Fruit fly (Drosophila melanogaster): ENCODE data around the gene CG43844.

DNA sequence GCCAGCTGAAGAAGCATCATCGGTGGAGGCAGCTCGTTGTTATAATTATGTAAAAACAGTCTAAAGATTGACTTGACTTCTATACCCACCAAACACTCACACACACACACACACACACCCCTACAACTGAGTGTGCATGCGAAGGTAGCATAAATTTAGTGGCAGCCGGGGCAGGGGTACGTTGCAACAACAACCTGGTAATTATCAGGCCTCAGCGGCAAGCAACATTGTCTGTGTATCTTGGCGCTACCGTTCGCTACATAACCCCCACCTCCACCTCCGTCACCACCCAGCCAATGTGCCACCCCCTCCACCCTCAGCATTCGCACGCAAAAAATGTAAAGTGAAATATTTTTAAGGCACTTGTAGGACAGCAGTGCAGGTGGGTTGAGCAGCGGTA lies 27.6 kb downstream of the CG43844 start:
- TF ChIP-seq CG12605 (GFP tag; IDR thresholded peaks at IDR 0.05) (no peak), Snoo (tag; optimal IDR thresholded peaks at IDR 0.05) (no peak), CG15710 (tag; optimal IDR thresholded peaks at IDR 0.05) (no peak), EcR (GFP tag; optimal IDR thresholded peaks at IDR 0.05) (no peak), CG9948 (tag; optimal IDR thresholded peaks at IDR 0.05) (no peak), CG32121 (GFP tag; IDR thresholded peaks at IDR 0.05) (no peak), CG8159 (tag; optimal IDR thresholded peaks at IDR 0.05) (no peak), CG34367 (tag; optimal IDR thresholded peaks at IDR 0.05) (no peak), Pif1A (GFP tag; optimal IDR thresholded peaks at IDR 0.05) (no peak), CG17806 (tag; optimal IDR thresholded peaks at IDR 0.05) (no peak), CG13204 (GFP tag; optimal IDR thresholded peaks at IDR 0.05) (no peak), Ets98B (GFP tag; IDR thresholded peaks at IDR 0.05) (no peak)
